Fruit fly (Drosophila melanogaster) Kc167 (cell line): ENCODE data around the gene CG42709.

Source experiments
- Myc ChIP-seq: fragments of >200 bp; optimal IDR thresholded peaks from 2 replicates; lab custom pipeline; 2017; ENCODE audit warnings: missing external identifiers
- h ChIP-seq: fragments of >200 bp; optimal IDR thresholded peaks from 3 replicates; lab custom pipeline; 2018; ENCODE audit warnings: missing external identifiers
- insv ChIP-seq: fragments of >200 bp; optimal IDR thresholded peaks from 3 replicates; lab custom pipeline; 2018; ENCODE audit warnings: missing external identifiers
- psq ChIP-seq: fragments of >200 bp; optimal IDR thresholded peaks from 2 replicates; lab custom pipeline; 2017; ENCODE audit warnings: missing external identifiers
- ttk ChIP-seq: sonication (Bioruptor generic); optimal IDR thresholded peaks from 2 replicates; lab custom pipeline; 2017; ENCODE audit warnings: missing external identifiers

dm6 chr3L:12796077-12796641 is 6.2 kb downstream of the CG42709 start:
- TF ChIP-seq psq (lab: Kevin White, UChicago): no peak
- TF ChIP-seq insv (lab: Kevin White, UChicago): no peak
- no peak for TF ChIP-seq Myc (lab: Kevin White, UChicago)
- TF ChIP-seq h (lab: Kevin White, UChicago): no peak
- no peak for TF ChIP-seq ttk (lab: Kevin White, UChicago)
